Worm (Caenorhabditis elegans) whole organism, early embryonic: ENCODE measurements around the gene clec-48.

Source experiments
- B0310.2 ChIP-seq: sonication (generic microtip); optimal IDR thresholded peaks from 2 replicates; lab custom pipeline; 2016; ENCODE audit warnings: mild to moderate bottlenecking, missing genetic modification characterization, missing compliant biosample characterization
- F13C5.2 ChIP-seq: sonication (generic microtip); optimal IDR thresholded peaks from 2 replicates; lab custom pipeline; 2017; ENCODE audit warnings: mild to moderate bottlenecking, missing genetic modification characterization, inconsistent platforms, missing compliant biosample characterization
- aly-1 ChIP-seq: sonication (generic microtip); optimal IDR thresholded peaks from 2 replicates; lab custom pipeline; 2016; ENCODE audit warnings: missing genetic modification characterization, missing compliant biosample characterization
- ama-1 ChIP-seq: fragments of 150-350 bp; optimal IDR thresholded peaks from 2 replicates; lab custom pipeline; 2014
- ceh-13 ChIP-seq: fragments of 200-800 bp; sonication (Bioruptor generic); optimal IDR thresholded peaks from 2 replicates; lab custom pipeline; 2018; ENCODE audit warnings: mild to moderate bottlenecking, missing genetic modification characterization, missing compliant biosample characterization
- ceh-36 ChIP-seq: sonication (generic microtip); optimal IDR thresholded peaks from 2 replicates; lab custom pipeline; 2016; ENCODE audit warnings: missing genetic modification characterization, inconsistent platforms, missing compliant biosample characterization
- flt-1 ChIP-seq: fragments of 200-800 bp; sonication (Bioruptor generic); IDR thresholded peaks from 2 replicates; pipeline ENCODE4 v1.3.6; 2022; ENCODE audit warnings: missing genetic modification characterization, missing compliant biosample characterization
- hmbx-1 ChIP-seq: sonication (generic microtip); optimal IDR thresholded peaks from 2 replicates; lab custom pipeline; 2016; ENCODE audit warnings: mild to moderate bottlenecking, missing genetic modification characterization, missing compliant biosample characterization
- hmg-4 ChIP-seq: fragments of 200-800 bp; sonication (Bioruptor generic); optimal IDR thresholded peaks from 2 replicates; lab custom pipeline; 2018; ENCODE audit warnings: mild to moderate bottlenecking, missing genetic modification characterization, missing compliant biosample characterization
- hnd-1 ChIP-seq: sonication (generic microtip); optimal IDR thresholded peaks from 2 replicates; lab custom pipeline; 2016; ENCODE audit warnings: missing genetic modification characterization, missing compliant biosample characterization
- pes-1 ChIP-seq: fragments of 200-800 bp; sonication (Bioruptor generic); IDR thresholded peaks from 2 replicates; pipeline ENCODE4 v1.3.6; 2022; ENCODE audit warnings: missing genetic modification reagents, missing genetic modification characterization, missing compliant biosample characterization
- scrt-1 ChIP-seq: fragments of 200-800 bp; sonication (Bioruptor generic); IDR thresholded peaks from 2 replicates; pipeline ENCODE4 v1.3.6; 2022; ENCODE audit warnings: missing genetic modification characterization, missing compliant biosample characterization
- sea-1 ChIP-seq: fragments of 200-800 bp; sonication (Bioruptor generic); conservative IDR thresholded peaks from 2 replicates; pipeline ENCODE4 v1.3.6; 2022; ENCODE audit warnings: missing genetic modification characterization, missing compliant biosample characterization
- tbx-37 ChIP-seq: fragments of 200-800 bp; sonication (Bioruptor generic); conservative IDR thresholded peaks from 2 replicates; pipeline ENCODE4 v1.3.6; 2022; ENCODE audit warnings: missing genetic modification reagents, missing genetic modification characterization, missing compliant biosample characterization

DNA sequence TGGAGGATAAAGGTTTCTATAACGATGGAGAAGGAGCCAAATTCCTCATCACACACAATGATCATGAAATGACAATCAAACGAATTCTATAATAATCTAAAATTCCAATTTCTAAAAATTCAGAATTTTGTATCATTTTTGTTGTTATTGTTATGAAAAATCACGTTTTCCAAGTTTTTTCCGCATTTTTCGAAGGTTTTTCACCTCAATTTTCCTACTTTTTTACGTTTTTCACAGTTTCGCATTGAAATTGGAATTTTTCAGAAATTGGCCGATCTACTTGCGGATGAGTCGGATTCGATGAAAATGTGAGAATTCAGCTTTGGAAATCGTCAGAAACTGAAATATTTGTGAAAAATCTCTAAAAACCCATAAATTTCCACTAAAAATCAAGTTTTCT, 32.8 kb upstream of the clec-48 start, which contains the start of gene fbxa-210:
- TF ChIP-seq ama-1 (lab: Kevin White, UChicago) (no peak), scrt-1 (GFP tag; lab: Robert Waterston, UW) (no peak), hnd-1 (tag; lab: Kevin White, UChicago) (no peak), F13C5.2 (no peak), hmg-4 (GFP tag; lab: Kevin White, UChicago) (no peak), tbx-37 (no peak), aly-1 (no peak), B0310.2 (tag; lab: Kevin White, UChicago) (no peak), pes-1 (GFP tag; lab: Robert Waterston, UW) (no peak), ceh-13 (GFP tag; lab: Kevin White, UChicago) (no peak), flt-1 (no peak), hmbx-1 (tag; lab: Kevin White, UChicago) (no peak), sea-1 (GFP tag; lab: Robert Waterston, UW) (no peak), ceh-36 (tag; lab: Kevin White, UChicago) (no peak)
